Fruit fly (Drosophila melanogaster): Measurements from ENCODE around the gene CG17211.

The CG17211 gene

DNA sequence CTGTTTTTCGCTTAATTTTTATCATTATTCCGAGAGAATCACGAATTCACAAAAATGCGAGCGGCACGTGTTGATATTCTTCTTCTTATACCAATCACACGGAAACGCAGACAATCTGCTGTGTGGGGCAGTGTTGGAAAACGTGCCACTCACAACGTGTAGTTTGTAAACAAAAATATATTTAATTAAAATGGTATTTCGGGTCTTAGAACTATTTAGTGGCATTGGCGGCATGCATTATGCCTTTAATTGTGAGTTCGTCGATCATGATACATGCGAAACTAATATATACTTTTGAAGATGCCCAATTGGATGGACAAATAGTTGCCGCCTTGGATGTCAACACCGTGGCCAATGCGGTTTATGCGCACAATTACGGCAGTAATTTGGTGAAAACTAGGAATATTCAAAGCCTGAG is 17.8 kb upstream of the CG17211 start, which contains the start of the genes CG6712 and Mt2 (continued):
- TF ChIP-seq CG14441 (GFP tag; IDR thresholded peaks at IDR 0.05): no peak
- TF ChIP-seq CG16863 (GFP tag; optimal IDR thresholded peaks at IDR 0.05): no peak
- TF ChIP-seq Dp (GFP tag; optimal IDR thresholded peaks at IDR 0.05): peak; percentile 30
- no peak for TF ChIP-seq CG17829 (tag; optimal IDR thresholded peaks at IDR 0.05)
- TF ChIP-seq dm (GFP tag; optimal IDR thresholded peaks at IDR 0.05): peak; percentile 96
- TF ChIP-seq Nf-YC (tag; optimal IDR thresholded peaks at IDR 0.05): no peak
- TF ChIP-seq CG4820 (GFP tag; optimal IDR thresholded peaks at IDR 0.05): no peak
- TF ChIP-seq chn (GFP tag; optimal IDR thresholded peaks at IDR 0.05): no peak
- no peak for TF ChIP-seq CG1529 (GFP tag; optimal IDR thresholded peaks at IDR 0.05)
- no peak for TF ChIP-seq exex (tag; optimal IDR thresholded peaks at IDR 0.05)
- no peak for TF ChIP-seq CG13775 (GFP tag; optimal IDR thresholded peaks at IDR 0.05)
- no peak for TF ChIP-seq Ssrp (tag; optimal IDR thresholded peaks at IDR 0.05)
- TF ChIP-seq CG14860 (GFP tag; IDR thresholded peaks at IDR 0.05; ENCODE audit: partially characterized antibody): no peak
- no peak for TF ChIP-seq CG3847 (GFP tag; IDR thresholded peaks at IDR 0.05)
- no peak for TF ChIP-seq CG12104 (GFP tag; optimal IDR thresholded peaks at IDR 0.05)
- no peak for TF ChIP-seq nerfin-1 (tag; optimal IDR thresholded peaks at IDR 0.05)
- TF ChIP-seq sna (GFP tag; IDR thresholded peaks at IDR 0.05; ENCODE audit: partially characterized antibody): no peak
- TF ChIP-seq CG8089 (GFP tag; optimal IDR thresholded peaks at IDR 0.05): no peak
- no peak for TF ChIP-seq kah (GFP tag; optimal IDR thresholded peaks at IDR 0.05)
- TF ChIP-seq gro (GFP tag; optimal IDR thresholded peaks at IDR 0.05): peak; percentile 13
- TF ChIP-seq CG17359 (tag; optimal IDR thresholded peaks at IDR 0.05): no peak
- no peak for TF ChIP-seq CG8281 (tag; optimal IDR thresholded peaks at IDR 0.05)
- peak; percentile 71 for TF ChIP-seq MESR4 (GFP tag; optimal IDR thresholded peaks at IDR 0.05)
- no peak for TF ChIP-seq Adf1 (GFP tag; IDR thresholded peaks at IDR 0.05)
- TF ChIP-seq fd102C (GFP tag; optimal IDR thresholded peaks at IDR 0.05): no peak
- peak; percentile 11 for TF ChIP-seq gfzf (GFP tag; optimal IDR thresholded peaks at IDR 0.05)
- TF ChIP-seq CG30431 (GFP tag; optimal IDR thresholded peaks at IDR 0.05): no peak
- no peak for TF ChIP-seq CG7745 (tag; optimal IDR thresholded peaks at IDR 0.05)
- no peak for TF ChIP-seq CG18619 (GFP tag; optimal IDR thresholded peaks at IDR 0.05)
- no peak for TF ChIP-seq CG3995 (GFP tag; optimal IDR thresholded peaks at IDR 0.05)
- TF ChIP-seq repo (GFP tag; optimal IDR thresholded peaks at IDR 0.05): no peak
- peak; percentile 91 for TF ChIP-seq MBD-R2 (GFP tag; IDR thresholded peaks at IDR 0.05)
- no peak for TF ChIP-seq CG17612 (GFP tag; IDR thresholded peaks at IDR 0.05)
- no peak for TF ChIP-seq btn (GFP tag; optimal IDR thresholded peaks at IDR 0.05)
- no peak for TF ChIP-seq B-H1 (GFP tag; IDR thresholded peaks at IDR 0.05)
- TF ChIP-seq fu2 (GFP tag; optimal IDR thresholded peaks at IDR 0.05): peak; percentile 37
- no peak for TF ChIP-seq CG4707 (GFP tag; optimal IDR thresholded peaks at IDR 0.05)
- no peak for TF ChIP-seq Hr51 (GFP tag; optimal IDR thresholded peaks at IDR 0.05)
- TF ChIP-seq Six4 (GFP tag; optimal IDR thresholded peaks at IDR 0.05): no peak
- no peak for TF ChIP-seq zen2 (GFP tag; IDR thresholded peaks at IDR 0.05; ENCODE audit: partially characterized antibody)
- no peak for TF ChIP-seq CG1647 (GFP tag; optimal IDR thresholded peaks at IDR 0.05)
- TF ChIP-seq CG6654 (GFP tag; optimal IDR thresholded peaks at IDR 0.05): no peak
- TF ChIP-seq CG2712 (tag; optimal IDR thresholded peaks at IDR 0.05): no peak
- TF ChIP-seq CG6683 (GFP tag; optimal IDR thresholded peaks at IDR 0.05): no peak
- no peak for TF ChIP-seq D19A (tag; optimal IDR thresholded peaks at IDR 0.05)
- no peak for TF ChIP-seq pfk (GFP tag; optimal IDR thresholded peaks at IDR 0.05)
- no peak for TF ChIP-seq bsh (GFP tag; optimal IDR thresholded peaks at IDR 0.05)
- TF ChIP-seq CG12299 (tag; optimal IDR thresholded peaks at IDR 0.05): no peak
- TF ChIP-seq CG15073 (GFP tag; optimal IDR thresholded peaks at IDR 0.05): no peak
- TF ChIP-seq GATAe (GFP tag; conservative IDR thresholded peaks at IDR 0.05): no peak
- TF ChIP-seq CG16815 (GFP tag; optimal IDR thresholded peaks at IDR 0.05): no peak

Data from whole organism, embryonic.